Worm (Caenorhabditis elegans): Measurements from ENCODE around the gene F14H8.5.

The F14H8.5 gene

DNA sequence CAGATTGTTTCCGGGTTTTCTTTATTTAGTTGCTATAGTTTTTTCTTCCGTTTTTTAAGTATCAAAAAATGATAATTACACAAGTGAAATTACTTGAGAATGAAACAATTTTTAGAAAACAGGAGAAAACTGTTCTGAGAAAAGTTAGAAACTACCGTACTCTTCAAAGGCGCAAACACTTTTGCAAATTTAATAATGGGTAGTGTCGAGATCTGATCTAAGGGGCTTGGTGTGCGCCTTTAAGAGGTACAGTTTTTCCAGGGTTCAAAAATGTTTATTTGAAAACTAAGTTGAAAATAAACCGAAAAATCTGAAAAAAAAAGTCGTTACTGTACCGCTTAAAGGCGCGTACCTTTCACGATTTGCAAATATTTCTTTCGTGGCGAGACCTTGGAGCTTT lies 39.8 kb downstream of the F14H8.5 start:
- no peak for TF ChIP-seq dmd-8 (GFP tag; IDR thresholded peaks at IDR 0.05)
- peak in 1 of 2 experiments; percentile 18 for TF ChIP-seq unc-62 (GFP tag; optimal IDR thresholded peaks at IDR 0.05 in 1 of 2)
- no peak for TF ChIP-seq unc-62 (tag; optimal IDR thresholded peaks at IDR 0.05)
- TF ChIP-seq aha-1 (tag): peak; percentile 73

- TF ChIP-seq pha-4 (GFP tag; IDR thresholded peaks at IDR 0.05): no peak
- no peak for TF ChIP-seq pha-4 (tag; optimal IDR thresholded peaks at IDR 0.05)
- TF ChIP-seq nhr-237 (tag; optimal IDR thresholded peaks at IDR 0.05): no peak
- no peak for TF ChIP-seq nhr-10 (tag; optimal IDR thresholded peaks at IDR 0.05)
- no peak for TF ChIP-seq php-3 (GFP tag; IDR thresholded peaks at IDR 0.05)
- TF ChIP-seq jun-1 (tag; optimal IDR thresholded peaks at IDR 0.05): no peak
- TF ChIP-seq T20F7.1 (GFP tag; optimal IDR thresholded peaks at IDR 0.05): no peak
Measured at ce11 chrV:15063987-15064386, 43.2 kb downstream of the F14H8.5 start, which contains the start of gene rap-2. Gene rap-2, minus strand, starts transcription at chrV:15064087.

ce11 chrV:15065068-15065744 lies 44.4 kb downstream of the F14H8.5 start, which contains the start of gene C25D7.9:
Gene C25D7.9, plus strand, starts transcription at chrV:15065135.
- TF ChIP-seq F44E2.7 (GFP tag; IDR thresholded peaks at IDR 0.05) (no peak), daf-19 (GFP tag; conservative IDR thresholded peaks at IDR 0.05) (no peak), zfp-3 (GFP tag; conservative IDR thresholded peaks at IDR 0.05) (no peak), nhr-237 (tag; optimal IDR thresholded peaks at IDR 0.05) (no peak), lin-38 (GFP tag; IDR thresholded peaks at IDR 0.05) (0 out of 2 replicates have a peak, but pooled peaks have one; percentile 7), dve-1 (tag; optimal IDR thresholded peaks at IDR 0.05; ENCODE audit: insufficient read depth) (peak; percentile 26), lsy-2 (tag; optimal IDR thresholded peaks at IDR 0.05) (peak in 1 of 2 experiments; percentile 28), nhr-42 (GFP tag; IDR thresholded peaks at IDR 0.05) (no peak), ZK337.2 (GFP tag; IDR thresholded peaks at IDR 0.05) (no peak), fkh-10 (GFP tag; optimal IDR thresholded peaks at IDR 0.05) (no peak), F26F4.8 (GFP tag; conservative IDR thresholded peaks at IDR 0.05) (no peak), egl-43 (GFP tag; IDR thresholded peaks at IDR 0.05) (0 out of 2 replicates have a peak, but pooled peaks have one; percentile 34), ctbp-1 (GFP tag; IDR thresholded peaks at IDR 0.05) (no peak), F10B5.3 (tag; optimal IDR thresholded peaks at IDR 0.05) (no peak), lim-7 (GFP tag; IDR thresholded peaks at IDR 0.05) (no peak), hif-1 (tag; optimal IDR thresholded peaks at IDR 0.05) (peak in 1 of 2 experiments; percentile 21), hlh-30 (tag; optimal IDR thresholded peaks at IDR 0.05; ENCODE audit: insufficient read depth) (no peak), lin-1 (GFP tag; IDR thresholded peaks at IDR 0.05) (no peak), pha-4 (GFP tag; IDR thresholded peaks at IDR 0.05) (no peak), pha-4 (tag; optimal IDR thresholded peaks at IDR 0.05) (no peak), lin-29 (GFP tag; IDR thresholded peaks at IDR 0.05) (no peak), saeg-2 (GFP tag; IDR thresholded peaks at IDR 0.05) (no peak), nhr-48 (tag; optimal IDR thresholded peaks at IDR 0.05) (no peak), nhr-102 (tag; optimal IDR thresholded peaks at IDR 0.05) (no peak), dmd-6 (GFP tag; IDR thresholded peaks at IDR 0.05) (peak; percentile 7; the same call in 1 of the 2 replicates), spr-1 (tag; optimal IDR thresholded peaks at IDR 0.05) (no peak), ZK546.5 (tag; optimal IDR thresholded peaks at IDR 0.05) (no peak), R02D3.7 (tag; optimal IDR thresholded peaks at IDR 0.05) (no peak), tag-97 (GFP tag; IDR thresholded peaks at IDR 0.05) (no peak), rbr-2 (tag; optimal IDR thresholded peaks at IDR 0.05) (peak; percentile 15), nhr-25 (tag; optimal IDR thresholded peaks at IDR 0.05; ENCODE audit: borderline replicate concordance, insufficient read depth) (no peak), set-16 (GFP tag; IDR thresholded peaks at IDR 0.05) (peak; percentile 52), ceh-20 (GFP tag; IDR thresholded peaks at IDR 0.05) (no peak), Y75B8A.6 (GFP tag; IDR thresholded peaks at IDR 0.05) (no peak), unc-130 (GFP tag; optimal IDR thresholded peaks at IDR 0.05) (no peak), pqm-1 (tag; optimal IDR thresholded peaks at IDR 0.05) (no peak), ceh-32 (tag; optimal IDR thresholded peaks at IDR 0.05; ENCODE audit: poor library complexity) (no peak), aly-2 (tag; optimal IDR thresholded peaks at IDR 0.05) (no peak), D1046.2 (GFP tag; IDR thresholded peaks at IDR 0.05) (no peak)
